Worm (Caenorhabditis elegans) whole organism, L4 larva: Measurements from ENCODE around the gene B0554.4.

ENCODE experiments used
- ceh-82 ChIP-seq: sonication (generic microtip); optimal IDR thresholded peaks from 2 replicates; lab custom pipeline; 2017; ENCODE audit warnings: missing biosample characterization, missing genetic modification characterization
- ces-1 ChIP-seq: fragments of 150-350 bp; sonication (generic microtip); optimal IDR thresholded peaks from 4 replicates; lab custom pipeline; 2014; ENCODE audit warnings: missing biosample characterization, missing genetic modification reagents, missing genetic modification characterization
- dpl-1 ChIP-seq: fragments of 150-350 bp; optimal IDR thresholded peaks from 2 replicates; lab custom pipeline; 2014; ENCODE audit warnings: missing biosample characterization, missing genetic modification reagents, missing genetic modification characterization
- dve-1 ChIP-seq: sonication (generic microtip); optimal IDR thresholded peaks from 2 replicates; lab custom pipeline; 2017; ENCODE audit warnings: antibody characterized with exemption, mild to moderate bottlenecking, missing genetic modification characterization, missing compliant biosample characterization; ENCODE audit not compliant: insufficient read depth
- hmg-1.1 ChIP-seq: fragments of 200-800 bp; sonication (Bioruptor generic); IDR thresholded peaks from 2 replicates; pipeline ENCODE4 v1.3.6; 2022; ENCODE audit warnings: missing genetic modification reagents, missing genetic modification characterization, missing compliant biosample characterization
- lin-1 ChIP-seq: fragments of 200-800 bp; sonication (Bioruptor generic); IDR thresholded peaks from 2 replicates; pipeline ENCODE4 v1.3.6; 2022; ENCODE audit warnings: missing genetic modification reagents, missing genetic modification characterization, missing compliant biosample characterization
- mdl-1 ChIP-seq, 2 experiments: fragments of 150-350 bp in 1 of 2; sonication (generic microtip) in 1 of 2; optimal IDR thresholded peaks; 2 replicates each; lab custom pipeline; 2014 to 2017; ENCODE audit warnings: missing biosample characterization in 2 of 2, missing genetic modification characterization in 2 of 2
- nhr-237 ChIP-seq: sonication (generic microtip); optimal IDR thresholded peaks from 2 replicates; lab custom pipeline; 2017; ENCODE audit warnings: missing biosample characterization, missing genetic modification characterization
- nhr-28 ChIP-seq: fragments of 150-350 bp; optimal IDR thresholded peaks from 2 replicates; lab custom pipeline; 2014; ENCODE audit warnings: missing biosample characterization, missing genetic modification characterization
- nhr-6 ChIP-seq: fragments of 150-350 bp; optimal IDR thresholded peaks from 2 replicates; lab custom pipeline; 2014; ENCODE audit warnings: missing biosample characterization, missing genetic modification characterization
- pha-4 ChIP-seq, 2 experiments: fragments of 150-350 bp in 1 of 2; fragments of 200-800 bp in 1 of 2; sonication (Bioruptor generic) in 1 of 2; IDR thresholded peaks in 1 of 2; optimal IDR thresholded peaks in 1 of 2; 2 replicates each; pipeline versions ENCODE4 v1.3.6 to Lab custom; 2014 to 2022; ENCODE audit warnings: missing genetic modification characterization in 2 of 2, missing genetic modification reagents in 2 of 2, missing biosample characterization in 1 of 2, missing compliant biosample characterization in 1 of 2
- unc-39 ChIP-seq: sonication (generic microtip); optimal IDR thresholded peaks from 2 replicates; lab custom pipeline; 2017; ENCODE audit warnings: missing biosample characterization, missing genetic modification characterization
- unc-62 ChIP-seq, 3 experiments: fragments of 150-350 bp in 1 of 3; sonication (generic microtip); optimal IDR thresholded peaks in 2 of 3; peaks in 1 of 3; 1 replicate in 1 of 3; 2 replicates in 2 of 3; lab custom pipeline; 2014 to 2017; ENCODE audit warnings: missing biosample characterization in 3 of 3, missing genetic modification characterization in 3 of 3, missing genetic modification reagents in 3 of 3, missing genotype in 1 of 3
- ztf-11 ChIP-seq: fragments of 150-350 bp; optimal IDR thresholded peaks from 2 replicates; lab custom pipeline; 2014; ENCODE audit warnings: missing biosample characterization, missing genetic modification characterization

ce11 chrV:446988-447387, 18.0 kb downstream of the B0554.4 start:
- peak in 1 of 2 experiments; percentile 27 for TF ChIP-seq unc-62 (GFP tag; optimal IDR thresholded peaks at IDR 0.05 in 1 of 2; lab: Kevin White, UChicago)
- TF ChIP-seq unc-62 (tag; optimal IDR thresholded peaks at IDR 0.05; lab: Kevin White, UChicago) = no peak
- TF ChIP-seq ces-1 (GFP tag; lab: Kevin White, UChicago) = no peak
- TF ChIP-seq unc-39 (tag; lab: Kevin White, UChicago) = no peak
- no peak for TF ChIP-seq lin-1 (GFP tag; lab: Robert Waterston, UW)
- TF ChIP-seq mdl-1 (tag; optimal IDR thresholded peaks at IDR 0.05; lab: Kevin White, UChicago) = no peak
- no peak for TF ChIP-seq nhr-6
- no peak for TF ChIP-seq dve-1
- TF ChIP-seq ztf-11 (tag; lab: Kevin White, UChicago) = no peak
- TF ChIP-seq dpl-1 (GFP tag; lab: Kevin White, UChicago) = no peak
- no peak for TF ChIP-seq hmg-1.1
- no peak for TF ChIP-seq ceh-82 (tag; lab: Kevin White, UChicago)
- no peak for TF ChIP-seq pha-4 (GFP tag; IDR thresholded peaks at IDR 0.05; lab: Robert Waterston, UW)
- no peak for TF ChIP-seq pha-4 (tag; optimal IDR thresholded peaks at IDR 0.05; lab: Kevin White, UChicago)
- TF ChIP-seq nhr-28 (tag; lab: Kevin White, UChicago) = no peak
- TF ChIP-seq nhr-237 = no peak
